Fruit fly (Drosophila melanogaster) whole organism, wandering third instar larva: Measurements from ENCODE around the gene CG45075.

Experiments used
- Abd-B ChIP-seq: fragments of >200 bp; optimal IDR thresholded peaks from 2 replicates; lab custom pipeline; 2017; ENCODE audit warnings: missing biosample characterization, missing genetic modification characterization
- CG32264 ChIP-seq: fragments of 200-800 bp; sonication (Bioruptor generic); optimal IDR thresholded peaks from 2 replicates; lab custom pipeline; 2016; ENCODE audit warnings: missing biosample characterization, missing genetic modification characterization
- Dfd ChIP-seq: fragments of >200 bp; optimal IDR thresholded peaks from 2 replicates; lab custom pipeline; 2017; ENCODE audit warnings: missing biosample characterization, missing genetic modification characterization
- Myc ChIP-seq: fragments of >200 bp; optimal IDR thresholded peaks from 2 replicates; lab custom pipeline; 2017
- N ChIP-seq: fragments of >200 bp; optimal IDR thresholded peaks from 2 replicates; lab custom pipeline; 2018; ENCODE audit warnings: missing biosample characterization, missing external identifiers, missing genetic modification characterization
- OdsH ChIP-seq: fragments of 200-800 bp; sonication (Bioruptor generic); optimal IDR thresholded peaks from 2 replicates; lab custom pipeline; 2016; ENCODE audit warnings: missing biosample characterization, mild to moderate bottlenecking, missing genetic modification characterization
- dmrt93B ChIP-seq: fragments of 200-800 bp; sonication (Bioruptor generic); optimal IDR thresholded peaks from 2 replicates; lab custom pipeline; 2018; ENCODE audit warnings: missing biosample characterization, mild to moderate bottlenecking, missing genetic modification characterization
- ey ChIP-seq: fragments of 200-800 bp; sonication (Bioruptor generic); optimal IDR thresholded peaks from 2 replicates; lab custom pipeline; 2016; ENCODE audit warnings: missing biosample characterization, missing genetic modification characterization
- h ChIP-seq: fragments of 200-800 bp; sonication (Bioruptor generic); optimal IDR thresholded peaks from 3 replicates; lab custom pipeline; 2016; ENCODE audit warnings: missing biosample characterization, mild to moderate bottlenecking, missing genetic modification characterization
- lola ChIP-seq: fragments of >200 bp; optimal IDR thresholded peaks from 2 replicates; lab custom pipeline; 2017; ENCODE audit warnings: missing biosample characterization, missing genetic modification characterization
- tai ChIP-seq: sonication (Bioruptor generic); optimal IDR thresholded peaks from 2 replicates; lab custom pipeline; 2016; ENCODE audit warnings: missing biosample characterization, missing genetic modification characterization
- usp ChIP-seq: fragments of >200 bp; optimal IDR thresholded peaks from 2 replicates; lab custom pipeline; 2017; ENCODE audit warnings: missing biosample characterization, missing genetic modification characterization

DNA sequence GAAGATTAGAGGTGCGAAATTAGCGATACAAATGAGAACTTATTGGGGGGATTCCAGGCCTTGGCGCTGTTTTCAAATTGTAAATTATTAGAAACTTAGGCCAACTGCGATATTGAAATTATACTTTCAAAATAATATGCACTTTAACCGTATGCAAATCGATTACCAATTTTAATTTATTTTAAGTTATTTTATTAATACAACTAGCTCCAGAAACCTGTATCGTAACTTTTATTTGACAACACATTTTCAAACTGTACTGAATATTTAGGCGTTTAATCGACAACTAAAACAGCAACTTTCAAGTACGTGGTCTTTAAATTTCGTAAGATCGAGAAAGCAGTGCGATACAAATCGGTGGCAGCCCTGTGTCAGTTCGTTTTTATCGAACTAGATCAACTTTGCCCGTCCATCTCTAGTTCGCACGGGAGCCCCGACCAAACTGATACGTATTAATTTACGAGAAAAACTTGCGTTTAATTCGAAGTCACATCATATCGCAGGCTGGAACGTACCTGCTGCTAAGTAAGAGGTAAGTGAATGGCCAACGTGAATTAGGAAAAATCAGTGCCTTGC, 20.5 kb upstream of the CG45075 start, which contains the start of the genes CG9154 and Kr-h2:
- TF ChIP-seq N (GFP tag; lab: Kevin White, UChicago) (no peak), ey (no peak), Abd-B (GFP tag; lab: Kevin White, UChicago) (no peak), usp (GFP tag; lab: Kevin White, UChicago) (no peak), OdsH (GFP tag; lab: Kevin White, UChicago) (no peak), tai (GFP tag; lab: Kevin White, UChicago) (no peak), Myc (lab: Kevin White, UChicago) (peak; percentile 49), dmrt93B (GFP tag; lab: Kevin White, UChicago) (no peak), lola (no peak), h (GFP tag; lab: Kevin White, UChicago) (peak; percentile 28), Dfd (GFP tag; lab: Kevin White, UChicago) (no peak), CG32264 (GFP tag; lab: Kevin White, UChicago) (no peak)
